Fruit fly (Drosophila melanogaster): ENCODE measurements around the gene CG17283.
"Not testable (repeated sequence)": the region's sequence is repeated elsewhere in the genome, so short reads cannot be mapped to it uniquely, and the experiment has no call there.

CG17283 gene

dm6 chr3R:17448758-17449157 lies 41.1 kb downstream of the CG17283 start, which contains the start of gene Eh:
Gene Eh, minus strand, starts transcription at chr3R:17448858.
- TF ChIP-seq CG8478 (optimal IDR thresholded peaks at IDR 0.05) (no peak), usp (GFP tag; optimal IDR thresholded peaks at IDR 0.05) (no peak), psq (optimal IDR thresholded peaks at IDR 0.05) (no peak), Dll (optimal IDR thresholded peaks at IDR 0.05) (no peak), pan (optimal IDR thresholded peaks at IDR 0.05) (no peak), EcR (GFP tag; optimal IDR thresholded peaks at IDR 0.05) (no peak)

- TF ChIP-seq Dll (optimal IDR thresholded peaks at IDR 0.05) = no peak
- TF ChIP-seq psq (optimal IDR thresholded peaks at IDR 0.05) = no peak
- TF ChIP-seq EcR (GFP tag; optimal IDR thresholded peaks at IDR 0.05) = no peak
- no peak for TF ChIP-seq pan (optimal IDR thresholded peaks at IDR 0.05)
- TF ChIP-seq CG8478 (optimal IDR thresholded peaks at IDR 0.05) = no peak
- no peak for TF ChIP-seq usp (GFP tag; optimal IDR thresholded peaks at IDR 0.05)
These were observed 41.7 kb downstream of the CG17283 start for dm6 chr3R:17449402-17449801.

DNA sequence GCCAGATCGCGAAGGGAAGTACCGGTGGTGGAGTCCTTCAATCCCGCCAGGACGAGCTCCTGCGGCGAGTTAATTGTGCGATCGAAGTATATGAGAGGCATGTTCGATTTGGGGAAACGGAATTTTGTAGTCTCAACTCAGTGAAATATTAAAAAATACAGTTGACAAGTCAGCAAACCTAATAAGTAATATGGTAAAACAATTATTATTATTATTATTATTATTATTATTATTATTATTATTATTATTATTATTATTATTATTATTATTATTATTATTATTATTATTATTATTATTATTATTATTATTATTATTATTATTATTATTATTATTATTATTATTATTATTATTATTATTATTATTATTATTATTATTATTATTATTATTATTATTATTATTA lies 49.0 kb downstream of the CG17283 start, which contains the start of gene CG14330:
Gene CG14330 (minus strand): TSS at position 101 of the 400 bp plus-strand sequence.
- not testable (repeated sequence) for TF ChIP-seq Dll (optimal IDR thresholded peaks at IDR 0.05); pan (optimal IDR thresholded peaks at IDR 0.05); EcR (GFP tag; optimal IDR thresholded peaks at IDR 0.05)
